Worm (Caenorhabditis elegans): Measurements from ENCODE around the gene ztf-7.

- TF ChIP-seq ama-1 (optimal IDR thresholded peaks at IDR 0.05): no peak
- TF ChIP-seq pha-4 (GFP tag; IDR thresholded peaks at IDR 0.05): no peak
- no peak for TF ChIP-seq pha-4 (tag; optimal IDR thresholded peaks at IDR 0.05)
- no peak for TF ChIP-seq egl-27 (tag; optimal IDR thresholded peaks at IDR 0.05)
- no peak for TF ChIP-seq hlh-11 (tag; optimal IDR thresholded peaks at IDR 0.05)
- no peak for TF ChIP-seq zag-1 (tag; optimal IDR thresholded peaks at IDR 0.05)
- TF ChIP-seq daf-16 (GFP tag; optimal IDR thresholded peaks at IDR 0.05): no peak
- TF ChIP-seq daf-16 (tag; optimal IDR thresholded peaks at IDR 0.05): no peak
- TF ChIP-seq ceh-62 (tag; optimal IDR thresholded peaks at IDR 0.05): no peak
- TF ChIP-seq ces-1 (GFP tag; optimal IDR thresholded peaks at IDR 0.05): no peak
- TF ChIP-seq lsy-2 (tag; optimal IDR thresholded peaks at IDR 0.05): no peak
These were observed 44.6 kb downstream of the ztf-7 start, which contains the start of gene F58E6.13 for ce11 chrV:9744934-9745333.
